Fruit fly (Drosophila melanogaster): ENCODE results near the gene Fie.

The Fie gene

dm6 chr3L:3862504-3863380, 29.6 kb upstream of the Fie start:
- TF ChIP-seq Sin3A (optimal IDR thresholded peaks at IDR 0.05) (no peak), insv (optimal IDR thresholded peaks at IDR 0.05) (no peak), h (optimal IDR thresholded peaks at IDR 0.05) (no peak), Myc (optimal IDR thresholded peaks at IDR 0.05) (no peak), ttk (optimal IDR thresholded peaks at IDR 0.05) (no peak), psq (optimal IDR thresholded peaks at IDR 0.05) (no peak)

dm6 chr3L:3863462-3863861, 28.9 kb upstream of the Fie start:
- TF ChIP-seq Myc (optimal IDR thresholded peaks at IDR 0.05) (no peak), insv (optimal IDR thresholded peaks at IDR 0.05) (no peak), psq (optimal IDR thresholded peaks at IDR 0.05) (no peak), ttk (optimal IDR thresholded peaks at IDR 0.05) (no peak)

- no peak for TF ChIP-seq Myc (optimal IDR thresholded peaks at IDR 0.05)
- TF ChIP-seq psq (optimal IDR thresholded peaks at IDR 0.05): no peak
- TF ChIP-seq h (optimal IDR thresholded peaks at IDR 0.05): no peak
- no peak for TF ChIP-seq ttk (optimal IDR thresholded peaks at IDR 0.05)
- no peak for TF ChIP-seq insv (optimal IDR thresholded peaks at IDR 0.05)
- TF ChIP-seq Sin3A (optimal IDR thresholded peaks at IDR 0.05): no peak
Measured at dm6 chr3L:3865290-3865891, 27.0 kb upstream of the Fie start.

- TF ChIP-seq ttk (optimal IDR thresholded peaks at IDR 0.05): no peak
- no peak for TF ChIP-seq Sin3A (optimal IDR thresholded peaks at IDR 0.05)
- TF ChIP-seq h (optimal IDR thresholded peaks at IDR 0.05): no peak
- no peak for TF ChIP-seq psq (optimal IDR thresholded peaks at IDR 0.05)
- TF ChIP-seq Myc (optimal IDR thresholded peaks at IDR 0.05): no peak
- no peak for TF ChIP-seq insv (optimal IDR thresholded peaks at IDR 0.05)
Measured at dm6 chr3L:3866429-3866828, 25.9 kb upstream of the Fie start.

dm6 chr3L:3868014-3868413, 24.4 kb upstream of the Fie start:
- TF ChIP-seq ttk (optimal IDR thresholded peaks at IDR 0.05) (no peak), Sin3A (optimal IDR thresholded peaks at IDR 0.05) (no peak), Myc (optimal IDR thresholded peaks at IDR 0.05) (no peak), h (optimal IDR thresholded peaks at IDR 0.05) (no peak), insv (optimal IDR thresholded peaks at IDR 0.05) (no peak), psq (optimal IDR thresholded peaks at IDR 0.05) (no peak)

- TF ChIP-seq ttk (optimal IDR thresholded peaks at IDR 0.05) (no peak), Myc (optimal IDR thresholded peaks at IDR 0.05) (no peak), insv (optimal IDR thresholded peaks at IDR 0.05) (no peak), Sin3A (optimal IDR thresholded peaks at IDR 0.05) (no peak), h (optimal IDR thresholded peaks at IDR 0.05) (no peak), psq (optimal IDR thresholded peaks at IDR 0.05) (no peak)
Measured at dm6 chr3L:3871284-3871683, 21.1 kb upstream of the Fie start.

dm6 chr3L:3873094-3873493, 19.3 kb upstream of the Fie start:
- TF ChIP-seq psq (optimal IDR thresholded peaks at IDR 0.05): no peak
- no peak for TF ChIP-seq Myc (optimal IDR thresholded peaks at IDR 0.05)
- no peak for TF ChIP-seq h (optimal IDR thresholded peaks at IDR 0.05)
- TF ChIP-seq ttk (optimal IDR thresholded peaks at IDR 0.05): no peak
- no peak for TF ChIP-seq Sin3A (optimal IDR thresholded peaks at IDR 0.05)
- TF ChIP-seq insv (optimal IDR thresholded peaks at IDR 0.05): no peak

dm6 chr3L:3875004-3875403, 17.4 kb upstream of the Fie start:
- TF ChIP-seq h (optimal IDR thresholded peaks at IDR 0.05) (no peak), ttk (optimal IDR thresholded peaks at IDR 0.05) (no peak), psq (optimal IDR thresholded peaks at IDR 0.05) (no peak), Myc (optimal IDR thresholded peaks at IDR 0.05) (no peak), insv (optimal IDR thresholded peaks at IDR 0.05) (no peak), Sin3A (optimal IDR thresholded peaks at IDR 0.05) (no peak)

- no peak for TF ChIP-seq Sin3A (optimal IDR thresholded peaks at IDR 0.05)
- no peak for TF ChIP-seq psq (optimal IDR thresholded peaks at IDR 0.05)
- no peak for TF ChIP-seq ttk (optimal IDR thresholded peaks at IDR 0.05)
- no peak for TF ChIP-seq insv (optimal IDR thresholded peaks at IDR 0.05)
- TF ChIP-seq Myc (optimal IDR thresholded peaks at IDR 0.05): no peak
- TF ChIP-seq h (optimal IDR thresholded peaks at IDR 0.05): no peak
Measured at dm6 chr3L:3875996-3876395, 16.4 kb upstream of the Fie start.

dm6 chr3L:3876861-3877260, 15.5 kb upstream of the Fie start:
- no peak for TF ChIP-seq ttk (optimal IDR thresholded peaks at IDR 0.05)

- TF ChIP-seq Sin3A (optimal IDR thresholded peaks at IDR 0.05) (no peak), ttk (optimal IDR thresholded peaks at IDR 0.05) (no peak), psq (optimal IDR thresholded peaks at IDR 0.05) (no peak)
Measured at dm6 chr3L:3878734-3879310, 13.6 kb upstream of the Fie start.

- TF ChIP-seq h (optimal IDR thresholded peaks at IDR 0.05) (no peak), ttk (optimal IDR thresholded peaks at IDR 0.05) (no peak), Myc (optimal IDR thresholded peaks at IDR 0.05) (no peak), insv (optimal IDR thresholded peaks at IDR 0.05) (no peak), psq (optimal IDR thresholded peaks at IDR 0.05) (no peak), Sin3A (optimal IDR thresholded peaks at IDR 0.05) (no peak)
Measured at dm6 chr3L:3882046-3882445, 10.3 kb upstream of the Fie start.

All from Kc167 (cell line).